Fruit fly (Drosophila melanogaster): Measurements from ENCODE around the gene trn.

The trn gene

DNA sequence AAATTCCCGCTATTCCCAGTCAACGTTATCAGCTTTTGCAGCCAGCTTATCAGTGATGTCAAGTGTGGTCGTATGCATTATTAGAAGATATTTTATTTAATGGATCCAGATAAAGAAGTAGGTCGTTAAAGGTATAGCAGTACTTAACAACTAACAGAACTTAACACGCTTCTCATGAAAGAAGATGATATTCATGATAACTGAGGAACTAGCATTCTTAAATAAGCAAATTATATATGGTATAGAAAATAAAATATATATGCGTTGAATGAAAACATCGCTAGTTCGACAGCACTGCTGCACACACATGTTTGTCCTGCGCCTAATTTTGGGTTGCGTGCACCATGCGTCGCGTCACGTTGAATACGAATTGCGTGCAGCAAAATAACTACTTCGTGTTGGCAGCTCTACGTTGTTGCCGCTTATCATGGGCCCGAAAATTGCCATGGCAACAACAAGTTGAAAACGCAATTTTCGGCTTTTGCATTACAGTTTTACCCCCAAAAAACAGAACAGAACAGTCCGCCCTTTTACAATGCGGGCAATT is 21.4 kb downstream of the trn start:
- TF ChIP-seq CG8478 (optimal IDR thresholded peaks at IDR 0.05) (no peak), pan (optimal IDR thresholded peaks at IDR 0.05) (no peak), usp (GFP tag; optimal IDR thresholded peaks at IDR 0.05) (no peak), Dll (optimal IDR thresholded peaks at IDR 0.05) (no peak), psq (optimal IDR thresholded peaks at IDR 0.05) (no peak), EcR (GFP tag; optimal IDR thresholded peaks at IDR 0.05) (no peak)

DNA sequence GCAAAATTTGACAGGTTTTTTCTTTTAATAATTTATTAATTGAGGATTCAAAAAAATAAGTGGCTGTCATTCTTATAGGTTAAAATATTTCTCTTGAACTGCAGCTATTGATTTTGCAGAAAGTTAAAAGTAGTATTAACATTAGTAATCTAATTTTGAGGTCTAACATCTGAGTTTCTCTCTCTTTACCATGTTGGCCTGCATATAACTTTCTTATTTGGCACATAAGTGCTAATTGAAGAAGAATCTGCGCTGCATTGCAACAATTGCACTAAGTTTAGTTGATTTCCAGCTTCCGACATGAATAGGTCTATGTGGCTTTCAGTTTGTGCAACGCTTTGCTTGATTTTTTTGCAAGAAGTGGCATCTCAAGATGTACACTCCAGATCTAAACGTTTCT is 21.9 kb downstream of the trn start, which contains the start of gene CG33262:
Gene CG33262 (plus strand): TSS at position 301 of the 400 bp plus-strand sequence.
- no peak for TF ChIP-seq Dll (optimal IDR thresholded peaks at IDR 0.05)
- TF ChIP-seq pan (optimal IDR thresholded peaks at IDR 0.05), result no peak

DNA sequence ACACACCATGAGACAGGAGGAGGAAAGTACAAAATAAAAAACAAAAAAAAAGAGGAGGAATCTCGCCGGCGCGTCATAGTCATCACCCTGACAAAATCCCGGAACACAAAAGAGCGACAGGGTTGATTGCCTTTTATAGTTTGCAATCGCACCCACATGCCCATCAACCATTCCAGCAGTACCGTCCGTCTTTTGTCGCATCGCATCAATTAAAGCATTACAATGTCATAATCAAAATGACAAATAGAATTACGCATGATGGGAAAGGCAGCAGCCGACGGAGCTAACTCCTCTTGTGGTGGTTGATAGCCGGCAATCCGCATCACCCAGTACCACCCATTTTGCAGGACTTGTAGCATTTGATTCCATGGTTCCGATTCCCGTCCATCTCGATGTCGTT is 23.3 kb downstream of the trn start:
- TF ChIP-seq Dll (optimal IDR thresholded peaks at IDR 0.05), result no peak
- no peak for TF ChIP-seq psq (optimal IDR thresholded peaks at IDR 0.05)

DNA sequence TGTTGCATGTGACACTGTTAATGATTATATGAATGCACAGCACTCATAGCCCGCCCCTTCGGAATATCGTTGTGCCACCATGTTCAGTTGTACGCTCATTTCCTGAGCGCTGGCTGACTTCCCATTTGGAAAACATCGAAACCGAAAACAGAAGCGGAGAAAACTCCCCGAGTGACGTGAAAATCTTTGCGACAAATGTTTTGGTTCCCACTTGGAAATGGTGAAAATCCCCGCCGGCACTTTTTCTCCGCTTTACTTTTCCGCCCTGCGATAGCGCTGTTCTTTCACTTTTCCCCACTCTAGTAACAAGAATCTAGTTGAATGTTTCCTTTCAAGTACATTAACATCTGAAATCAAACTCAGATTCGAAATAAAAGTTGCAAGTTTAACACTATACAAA is 30.9 kb downstream of the trn start:
- TF ChIP-seq pan (optimal IDR thresholded peaks at IDR 0.05) (no peak), psq (optimal IDR thresholded peaks at IDR 0.05) (no peak), CG8478 (optimal IDR thresholded peaks at IDR 0.05) (no peak), Dll (optimal IDR thresholded peaks at IDR 0.05) (no peak), EcR (GFP tag; optimal IDR thresholded peaks at IDR 0.05) (no peak), usp (GFP tag; optimal IDR thresholded peaks at IDR 0.05) (no peak)

DNA sequence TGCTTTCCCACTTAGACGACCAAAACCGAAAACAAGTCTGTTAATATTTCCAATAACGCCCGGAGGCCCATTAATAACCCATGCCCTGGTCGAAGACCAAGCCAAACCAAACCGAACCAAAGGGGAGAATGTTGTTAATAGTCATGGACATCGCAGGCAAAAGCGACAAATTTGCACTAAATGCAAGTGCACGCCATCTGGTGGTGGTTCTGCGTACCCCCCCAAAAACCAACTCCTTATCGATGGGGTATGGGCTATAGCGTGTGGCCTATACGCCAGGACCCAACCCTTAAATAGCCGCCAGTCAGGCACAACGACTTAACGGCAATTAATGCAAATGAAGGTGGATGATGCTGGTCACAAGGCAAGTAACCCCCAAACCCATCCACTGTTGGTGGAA is 32.4 kb downstream of the trn start:
- TF ChIP-seq usp (GFP tag; optimal IDR thresholded peaks at IDR 0.05), result no peak
- TF ChIP-seq psq (optimal IDR thresholded peaks at IDR 0.05), result no peak
- no peak for TF ChIP-seq Dll (optimal IDR thresholded peaks at IDR 0.05)
- no peak for TF ChIP-seq pan (optimal IDR thresholded peaks at IDR 0.05)
- no peak for TF ChIP-seq CG8478 (optimal IDR thresholded peaks at IDR 0.05)
- TF ChIP-seq EcR (GFP tag; optimal IDR thresholded peaks at IDR 0.05), result no peak

DNA sequence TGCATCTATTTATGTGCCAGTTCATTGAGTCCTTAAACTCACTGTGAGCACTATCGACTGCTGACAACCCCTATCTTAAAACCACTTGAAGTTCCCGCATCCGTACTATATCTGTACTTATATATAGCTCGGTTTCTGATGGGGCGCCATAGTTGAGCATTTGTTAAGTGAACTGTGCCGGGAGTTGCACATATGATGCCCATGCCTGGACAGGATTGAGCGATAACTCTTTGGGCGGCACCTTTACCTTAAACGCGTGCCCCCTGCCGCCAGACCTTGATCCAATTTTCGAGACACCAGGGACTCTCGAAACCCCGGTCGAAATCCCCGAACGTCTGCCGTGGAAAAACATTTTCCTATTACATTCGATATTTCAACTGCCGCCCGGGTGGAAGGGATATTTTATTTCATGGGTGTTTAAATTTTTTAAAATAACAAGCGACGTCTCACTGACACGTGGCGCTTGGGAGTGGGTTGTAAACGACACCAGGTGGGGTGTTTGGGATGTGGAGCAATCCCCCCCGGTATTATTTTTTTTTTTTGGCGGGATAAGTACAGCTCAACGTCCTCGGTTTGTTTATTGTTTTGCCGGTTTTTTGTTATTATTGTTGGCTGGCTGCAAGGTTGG is 40.0 kb downstream of the trn start:
- TF ChIP-seq Dll (optimal IDR thresholded peaks at IDR 0.05), result no peak
- TF ChIP-seq usp (GFP tag; optimal IDR thresholded peaks at IDR 0.05), result no peak
- TF ChIP-seq EcR (GFP tag; optimal IDR thresholded peaks at IDR 0.05), result no peak
- TF ChIP-seq CG8478 (optimal IDR thresholded peaks at IDR 0.05), result no peak
- no peak for TF ChIP-seq pan (optimal IDR thresholded peaks at IDR 0.05)
- no peak for TF ChIP-seq psq (optimal IDR thresholded peaks at IDR 0.05)

DNA sequence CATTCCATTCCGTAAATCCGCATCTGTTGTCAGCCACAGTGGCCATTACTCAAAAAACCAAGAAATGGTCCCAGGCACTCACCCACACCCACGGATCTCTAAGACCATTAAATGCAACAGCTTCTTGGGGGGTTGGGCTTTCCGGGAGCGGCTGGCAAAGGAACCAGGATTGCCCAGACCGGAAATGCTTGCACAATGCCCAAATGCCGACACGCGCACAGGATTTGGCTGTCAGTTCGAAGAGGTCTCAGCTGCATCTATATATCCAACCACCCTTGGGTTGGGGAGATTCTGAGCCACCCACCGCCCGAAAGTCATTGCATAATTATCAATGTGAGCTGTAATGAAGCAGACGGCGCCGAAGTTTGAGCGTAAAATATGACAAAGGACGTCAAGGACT is 41.2 kb downstream of the trn start:
- TF ChIP-seq usp (GFP tag; optimal IDR thresholded peaks at IDR 0.05) (no peak), psq (optimal IDR thresholded peaks at IDR 0.05) (no peak), Dll (optimal IDR thresholded peaks at IDR 0.05) (no peak)
